Fruit fly (Drosophila melanogaster) whole organism, embryonic: Measurements from ENCODE around the gene Naa20A.

Source experiments
- B-H2 ChIP-seq: fragments of 200-800 bp; sonication (Bioruptor generic); optimal IDR thresholded peaks from 2 replicates; lab custom pipeline; 2018; ENCODE audit warnings: missing biosample characterization, mild to moderate bottlenecking, missing genetic modification characterization
- CG10431 ChIP-seq: fragments of 200-800 bp; sonication (Bioruptor generic); optimal IDR thresholded peaks from 3 replicates; lab custom pipeline; 2018; ENCODE audit warnings: missing biosample characterization, mild to moderate bottlenecking, missing genetic modification characterization
- CG12104 ChIP-seq: fragments of 200-800 bp; sonication (Bioruptor generic); optimal IDR thresholded peaks from 3 replicates; lab custom pipeline; 2016; ENCODE audit warnings: missing biosample characterization, missing genetic modification characterization
- CG12299 ChIP-seq: fragments of 200-800 bp; sonication (Bioruptor generic); optimal IDR thresholded peaks from 2 replicates; lab custom pipeline; 2018; ENCODE audit warnings: missing biosample characterization, mild to moderate bottlenecking, missing genetic modification characterization
- CG1233 ChIP-seq: fragments of 200-800 bp; sonication (Bioruptor generic); optimal IDR thresholded peaks from 4 replicates; lab custom pipeline; 2018; ENCODE audit warnings: missing biosample characterization, mild to moderate bottlenecking, missing genetic modification characterization
- CG14014 ChIP-seq: fragments of 200-800 bp; sonication (Bioruptor generic); IDR thresholded peaks from 2 replicates; pipeline ENCODE4 v1.3.6; 2022; ENCODE audit warnings: missing biosample characterization, missing genetic modification characterization
- CG15479 ChIP-seq: fragments of 200-800 bp; sonication (Bioruptor generic); optimal IDR thresholded peaks from 3 replicates; lab custom pipeline; 2019; ENCODE audit warnings: missing biosample characterization, mild to moderate bottlenecking, missing genetic modification characterization, moderate library complexity
- CG17385 ChIP-seq: fragments of 200-800 bp; sonication (Bioruptor generic); optimal IDR thresholded peaks from 3 replicates; lab custom pipeline; 2018; ENCODE audit warnings: missing biosample characterization, mild to moderate bottlenecking, missing genetic modification characterization
- CG18011 ChIP-seq: fragments of 200-800 bp; sonication (Bioruptor generic); optimal IDR thresholded peaks from 2 replicates; lab custom pipeline; 2017; ENCODE audit warnings: missing biosample characterization, missing genetic modification characterization, mild to moderate bottlenecking, moderate library complexity, missing genotype
- CG18619 ChIP-seq: fragments of 200-800 bp; sonication (Bioruptor generic); optimal IDR thresholded peaks from 3 replicates; lab custom pipeline; 2017; ENCODE audit warnings: missing biosample characterization, mild to moderate bottlenecking, missing genetic modification characterization
- CG2202 ChIP-seq: fragments of 200-800 bp; sonication (Bioruptor generic); optimal IDR thresholded peaks from 2 replicates; lab custom pipeline; 2018; ENCODE audit warnings: missing biosample characterization, mild to moderate bottlenecking, missing genetic modification characterization
- CG6765 ChIP-seq: fragments of 200-800 bp; sonication (Bioruptor generic); optimal IDR thresholded peaks from 3 replicates; lab custom pipeline; 2017; ENCODE audit warnings: missing biosample characterization, mild to moderate bottlenecking, missing genetic modification characterization
- CG6791 ChIP-seq: fragments of 200-800 bp; sonication (Bioruptor generic); IDR thresholded peaks from 3 replicates; pipeline ENCODE4 v1.3.6; 2022; ENCODE audit warnings: missing biosample characterization, missing genetic modification characterization; ENCODE audit not compliant: partially characterized antibody
- CG6813 ChIP-seq: fragments of 200-800 bp; sonication (Bioruptor generic); optimal IDR thresholded peaks from 2 replicates; lab custom pipeline; 2017; ENCODE audit warnings: missing biosample characterization, missing genetic modification characterization, mild to moderate bottlenecking, moderate library complexity, missing genetic modification reagents
- CHES-1-like ChIP-seq: fragments of 200-800 bp; sonication (Bioruptor generic); optimal IDR thresholded peaks from 2 replicates; lab custom pipeline; 2016; ENCODE audit warnings: missing biosample characterization, missing genetic modification characterization
- Dll ChIP-seq: fragments of 200-800 bp; sonication (Bioruptor generic); IDR thresholded peaks from 4 replicates; pipeline ENCODE4 v1.3.6; 2022; ENCODE audit warnings: missing biosample characterization, missing genetic modification characterization; ENCODE audit not compliant: partially characterized antibody
- Doc3 ChIP-seq: fragments of 200-800 bp; sonication (Bioruptor generic); IDR thresholded peaks from 3 replicates; pipeline ENCODE4 v1.3.6; 2022; ENCODE audit warnings: missing biosample characterization, missing genetic modification characterization; ENCODE audit not compliant: partially characterized antibody
- Dp ChIP-seq: fragments of 200-800 bp; sonication (Bioruptor generic); optimal IDR thresholded peaks from 2 replicates; lab custom pipeline; 2018; ENCODE audit warnings: missing biosample characterization, mild to moderate bottlenecking, missing genetic modification characterization, moderate library complexity
- Fer3 ChIP-seq: fragments of 200-800 bp; sonication (Bioruptor generic); optimal IDR thresholded peaks from 2 replicates; lab custom pipeline; 2018; ENCODE audit warnings: missing biosample characterization, mild to moderate bottlenecking, missing genetic modification characterization, moderate library complexity
- HmgZ ChIP-seq: fragments of 200-800 bp; sonication (Bioruptor generic); optimal IDR thresholded peaks from 2 replicates; lab custom pipeline; 2018; ENCODE audit warnings: missing biosample characterization, mild to moderate bottlenecking, missing genetic modification characterization
- Lim3 ChIP-seq: fragments of 200-800 bp; sonication (Bioruptor generic); IDR thresholded peaks from 2 replicates; pipeline ENCODE4 v1.3.6; 2022; ENCODE audit warnings: missing biosample characterization, missing genetic modification characterization
- Med ChIP-seq: fragments of 200-800 bp; sonication (Bioruptor generic); peaks from one replicate; lab custom pipeline; 2016; ENCODE audit warnings: missing biosample characterization, missing genetic modification characterization, mild to moderate bottlenecking, inconsistent platforms, moderate library complexity
- Mes4 ChIP-seq: fragments of 200-800 bp; sonication (Bioruptor generic); optimal IDR thresholded peaks from 2 replicates; lab custom pipeline; 2016; ENCODE audit warnings: missing biosample characterization, missing genetic modification characterization
- NC2β ChIP-seq: fragments of 200-800 bp; sonication (Bioruptor generic); optimal IDR thresholded peaks from 2 replicates; lab custom pipeline; 2016; ENCODE audit warnings: missing biosample characterization, missing genetic modification characterization
- Nf-YB ChIP-seq: fragments of 200-800 bp; sonication (Bioruptor generic); optimal IDR thresholded peaks from 3 replicates; lab custom pipeline; 2019; ENCODE audit warnings: missing biosample characterization, mild to moderate bottlenecking, missing genetic modification characterization, moderate library complexity
- Nf-YC ChIP-seq: fragments of 200-800 bp; optimal IDR thresholded peaks from 3 replicates; lab custom pipeline; 2019; ENCODE audit warnings: missing biosample characterization, mild to moderate bottlenecking, missing genetic modification characterization, moderate library complexity
- PHDP ChIP-seq: fragments of 200-800 bp; sonication (Bioruptor generic); optimal IDR thresholded peaks from 3 replicates; lab custom pipeline; 2018; ENCODE audit warnings: missing biosample characterization, mild to moderate bottlenecking, missing genetic modification characterization, moderate library complexity
- Side ChIP-seq: fragments of 200-800 bp; sonication (Bioruptor generic); optimal IDR thresholded peaks from 2 replicates; lab custom pipeline; 2016; ENCODE audit warnings: missing biosample characterization, missing genetic modification characterization
- Six4 ChIP-seq: fragments of 200-800 bp; sonication (Bioruptor generic); optimal IDR thresholded peaks from 2 replicates; lab custom pipeline; 2016; ENCODE audit warnings: missing biosample characterization, missing genetic modification characterization
- ap ChIP-seq: fragments of 200-800 bp; sonication (Bioruptor generic); IDR thresholded peaks from 2 replicates; pipeline ENCODE4 v1.3.6; 2022; ENCODE audit warnings: missing biosample characterization, missing genetic modification characterization
- btn ChIP-seq: fragments of 200-800 bp; sonication (Bioruptor generic); optimal IDR thresholded peaks from 2 replicates; lab custom pipeline; 2016; ENCODE audit warnings: missing biosample characterization, missing genetic modification characterization
- crp ChIP-seq, 2 experiments: fragments of 200-800 bp; sonication (Bioruptor generic); optimal IDR thresholded peaks; 2 replicates in 1 of 2; 3 replicates in 1 of 2; lab custom pipeline; 2017; ENCODE audit warnings: missing biosample characterization in 2 of 2, missing genetic modification characterization in 2 of 2, mild to moderate bottlenecking in 1 of 2, moderate library complexity in 1 of 2
- dan ChIP-seq: fragments of 200-800 bp; sonication (Bioruptor generic); IDR thresholded peaks from 2 replicates; pipeline ENCODE4 v1.3.6; 2022; ENCODE audit warnings: missing biosample characterization, missing genetic modification characterization
- disco-r ChIP-seq: fragments of 200-800 bp; sonication (Bioruptor generic); optimal IDR thresholded peaks from 2 replicates; lab custom pipeline; 2016; ENCODE audit warnings: missing biosample characterization, missing genetic modification characterization
- dpn ChIP-seq, 2 experiments: fragments of 200-800 bp; sonication (Bioruptor generic); optimal IDR thresholded peaks; 3 replicates each; lab custom pipeline; 2016; ENCODE audit warnings: missing biosample characterization in 2 of 2, missing genetic modification characterization in 2 of 2
- dysf ChIP-seq: fragments of 200-800 bp; sonication (Bioruptor generic); IDR thresholded peaks from 3 replicates; pipeline ENCODE4 v1.3.6; 2022; ENCODE audit warnings: missing biosample characterization, missing genetic modification characterization
- gce ChIP-seq: fragments of 200-800 bp; sonication (Bioruptor generic); IDR thresholded peaks from 3 replicates; pipeline ENCODE4 v1.3.6; 2022; ENCODE audit warnings: missing biosample characterization, missing genetic modification characterization
- gro ChIP-seq: fragments of 200-800 bp; sonication (Bioruptor generic); optimal IDR thresholded peaks from 2 replicates; lab custom pipeline; 2016; ENCODE audit warnings: missing biosample characterization, missing genetic modification characterization
- lbe ChIP-seq: fragments of 200-800 bp; sonication (Bioruptor generic); optimal IDR thresholded peaks from 2 replicates; lab custom pipeline; 2016; ENCODE audit warnings: missing biosample characterization, mild to moderate bottlenecking, missing genetic modification characterization
- mld ChIP-seq: fragments of 200-800 bp; sonication (Bioruptor generic); IDR thresholded peaks from 3 replicates; pipeline ENCODE4 v1.3.6; 2022; ENCODE audit warnings: missing biosample characterization, missing genetic modification characterization; ENCODE audit not compliant: partially characterized antibody
- nerfin-1 ChIP-seq: fragments of 200-800 bp; sonication (Bioruptor generic); optimal IDR thresholded peaks from 3 replicates; lab custom pipeline; 2019; ENCODE audit warnings: missing biosample characterization, mild to moderate bottlenecking, missing genetic modification characterization, moderate library complexity
- nom ChIP-seq: fragments of 200-800 bp; sonication (Bioruptor generic); optimal IDR thresholded peaks from 2 replicates; lab custom pipeline; 2017; ENCODE audit warnings: missing biosample characterization, missing genetic modification characterization, mild to moderate bottlenecking, moderate library complexity, missing genetic modification reagents
- org-1 ChIP-seq: fragments of 200-800 bp; sonication (Bioruptor generic); optimal IDR thresholded peaks from 2 replicates; lab custom pipeline; 2017; ENCODE audit warnings: missing biosample characterization, missing genetic modification characterization
- pfk ChIP-seq: fragments of 200-800 bp; sonication (Bioruptor generic); optimal IDR thresholded peaks from 2 replicates; lab custom pipeline; 2018; ENCODE audit warnings: missing biosample characterization, mild to moderate bottlenecking, missing genetic modification characterization, moderate library complexity
- pzg ChIP-seq: fragments of 200-800 bp; sonication (Bioruptor generic); optimal IDR thresholded peaks from 3 replicates; lab custom pipeline; 2018; ENCODE audit warnings: missing biosample characterization, mild to moderate bottlenecking, missing genetic modification characterization, moderate library complexity
- sug ChIP-seq: fragments of 200-800 bp; optimal IDR thresholded peaks from 2 replicates; lab custom pipeline; 2019; ENCODE audit warnings: missing biosample characterization, mild to moderate bottlenecking, missing genetic modification characterization, moderate library complexity
- trem ChIP-seq: fragments of 200-800 bp; optimal IDR thresholded peaks from 3 replicates; lab custom pipeline; 2019; ENCODE audit warnings: missing biosample characterization, mild to moderate bottlenecking, missing genetic modification characterization, moderate library complexity
- unpg ChIP-seq: fragments of 200-800 bp; sonication (Bioruptor generic); optimal IDR thresholded peaks from 3 replicates; lab custom pipeline; 2018; ENCODE audit warnings: missing biosample characterization, mild to moderate bottlenecking, missing genetic modification characterization, moderate library complexity
- wek ChIP-seq: fragments of 200-800 bp; sonication (Bioruptor generic); optimal IDR thresholded peaks from 3 replicates; lab custom pipeline; 2018; ENCODE audit warnings: missing biosample characterization, mild to moderate bottlenecking, missing genetic modification characterization, moderate library complexity

Gene Naa20A

dm6 chrX:19613473-19613872, 9.4 kb downstream of the Naa20A start (continued):
- TF ChIP-seq CG12104 (GFP tag; lab: Kevin White, UChicago): peak; percentile 15
- peak; percentile 57 for TF ChIP-seq pzg (GFP tag; lab: Kevin White, UChicago)
- TF ChIP-seq CG6765: peak; percentile 83
- peak; percentile 14; the same call in 1 of the 2 replicates for TF ChIP-seq CG14014 (GFP tag; lab: Robert Waterston, UW)
- no peak for TF ChIP-seq dysf
- TF ChIP-seq trem (tag; lab: Kevin White, UChicago): peak; percentile 36
- TF ChIP-seq CG6813 (GFP tag; lab: Kevin White, UChicago): peak; percentile 76
- peak; percentile 24 for TF ChIP-seq CHES-1-like (GFP tag; lab: Kevin White, UChicago)
- TF ChIP-seq Dp (GFP tag; lab: Kevin White, UChicago): peak; percentile 75
- peak; percentile 40 for TF ChIP-seq CG10431 (GFP tag; lab: Kevin White, UChicago)
- TF ChIP-seq gce (GFP tag; lab: Robert Waterston, UW): peak; percentile 60; the same call in 1 of the 3 replicates
- peak; percentile 60 for TF ChIP-seq unpg (GFP tag; lab: Kevin White, UChicago)
- TF ChIP-seq CG12299 (tag; lab: Kevin White, UChicago): peak; percentile 43
- TF ChIP-seq Doc3 (GFP tag; lab: Robert Waterston, UW): no peak
- peak; percentile 73 for TF ChIP-seq CG17385 (GFP tag; lab: Kevin White, UChicago)
- TF ChIP-seq PHDP (tag; lab: Kevin White, UChicago): peak; percentile 64
- TF ChIP-seq disco-r: no peak
- TF ChIP-seq wek: peak; percentile 79
- TF ChIP-seq dan (GFP tag; lab: Robert Waterston, UW): no peak
- peak; percentile 61 for TF ChIP-seq Mes4 (GFP tag; lab: Kevin White, UChicago)
- peak in 1 of 2 experiments; percentile 43 for TF ChIP-seq dpn (GFP tag; optimal IDR thresholded peaks at IDR 0.05; lab: Kevin White, UChicago)
- peak; percentile 33 for TF ChIP-seq gro (GFP tag; lab: Kevin White, UChicago)
- peak; percentile 54 for TF ChIP-seq nerfin-1 (tag; lab: Kevin White, UChicago)
- peak; percentile 68 for TF ChIP-seq Fer3
- TF ChIP-seq B-H2 (GFP tag; lab: Kevin White, UChicago): peak; percentile 76
- TF ChIP-seq pfk (GFP tag; lab: Kevin White, UChicago): peak; percentile 97
- no peak for TF ChIP-seq mld
- TF ChIP-seq Six4 (GFP tag; lab: Kevin White, UChicago): no peak
- peak; percentile 40 for TF ChIP-seq lbe
- TF ChIP-seq CG18011 (GFP tag; lab: Kevin White, UChicago): peak; percentile 52
- TF ChIP-seq nom (GFP tag; lab: Kevin White, UChicago): peak; percentile 69
- TF ChIP-seq org-1 (GFP tag; lab: Kevin White, UChicago): peak; percentile 29
- TF ChIP-seq Nf-YC (tag; lab: Kevin White, UChicago): peak; percentile 55
- peak; percentile 21 for TF ChIP-seq btn (GFP tag; lab: Kevin White, UChicago)
- TF ChIP-seq HmgZ: peak; percentile 72
- TF ChIP-seq sug: peak; percentile 37
- TF ChIP-seq Lim3 (GFP tag; lab: Robert Waterston, UW): no peak
- peak; percentile 34 for TF ChIP-seq CG18619 (GFP tag; lab: Kevin White, UChicago)
- TF ChIP-seq CG2202 (tag; lab: Kevin White, UChicago): peak; percentile 19
- TF ChIP-seq CG15479: no peak
- peak; percentile 44; the same call in 1 of the 3 replicates for TF ChIP-seq CG6791 (GFP tag; lab: Robert Waterston, UW)
- TF ChIP-seq CG1233: peak; percentile 71
- TF ChIP-seq Side (GFP tag; lab: Kevin White, UChicago): peak; percentile 51
- 0 out of 2 replicates have a peak, but pooled peaks have one; percentile 9 for TF ChIP-seq ap
- TF ChIP-seq Med (GFP tag; lab: Kevin White, UChicago): peak; percentile 90
- TF ChIP-seq Nf-YB: peak; percentile 58
- peak; percentile 53; the same call in 1 of the 4 replicates for TF ChIP-seq Dll (GFP tag; lab: Robert Waterston, UW)
- TF ChIP-seq NC2β (GFP tag; lab: Kevin White, UChicago): peak; percentile 21
- TF ChIP-seq crp (GFP tag; optimal IDR thresholded peaks at IDR 0.05; lab: Kevin White, UChicago): peak; percentile 28 to 89
